Fruit fly (Drosophila melanogaster) Kc167 (cell line): ENCODE measurements around the gene COX7B.

ENCODE experiments used
- Myc ChIP-seq: fragments of >200 bp; optimal IDR thresholded peaks from 2 replicates; lab custom pipeline; 2017; ENCODE audit warnings: missing external identifiers
- Sin3A ChIP-seq: fragments of >200 bp; optimal IDR thresholded peaks from 2 replicates; lab custom pipeline; 2018; ENCODE audit warnings: missing external identifiers
- h ChIP-seq: fragments of >200 bp; optimal IDR thresholded peaks from 3 replicates; lab custom pipeline; 2018; ENCODE audit warnings: missing external identifiers
- insv ChIP-seq: fragments of >200 bp; optimal IDR thresholded peaks from 3 replicates; lab custom pipeline; 2018; ENCODE audit warnings: missing external identifiers
- psq ChIP-seq: fragments of >200 bp; optimal IDR thresholded peaks from 2 replicates; lab custom pipeline; 2017; ENCODE audit warnings: missing external identifiers

DNA sequence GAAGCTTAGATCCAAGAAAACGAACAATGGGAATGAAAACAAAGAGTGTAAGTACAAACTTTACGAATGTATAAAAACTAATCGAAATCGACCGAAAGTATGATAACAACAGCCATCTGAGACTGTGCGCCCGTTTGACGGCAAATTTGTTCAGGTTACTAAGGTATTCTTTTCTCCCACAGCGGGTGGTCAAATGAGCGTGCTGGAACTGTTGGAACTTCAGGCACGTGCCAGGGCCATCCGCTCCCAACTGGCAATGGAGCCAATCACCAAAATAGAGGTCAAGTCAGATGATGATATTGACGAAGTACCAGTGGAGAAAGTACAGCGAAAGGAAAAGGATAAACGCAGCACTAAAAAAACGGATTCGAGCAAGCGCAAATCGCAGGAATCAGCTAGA lies 11.1 kb downstream of the COX7B start, which contains the start of gene CG12229:
- TF ChIP-seq psq (no peak), insv (no peak), h (no peak), Sin3A (lab: Kevin White, UChicago) (no peak), Myc (no peak)
